Worm (Caenorhabditis elegans): Measurements from ENCODE around the gene chtb-3.
A peak's percentile ranks its signal among the peaks of the same experiment; 100 is the strongest.

Gene chtb-3

DNA sequence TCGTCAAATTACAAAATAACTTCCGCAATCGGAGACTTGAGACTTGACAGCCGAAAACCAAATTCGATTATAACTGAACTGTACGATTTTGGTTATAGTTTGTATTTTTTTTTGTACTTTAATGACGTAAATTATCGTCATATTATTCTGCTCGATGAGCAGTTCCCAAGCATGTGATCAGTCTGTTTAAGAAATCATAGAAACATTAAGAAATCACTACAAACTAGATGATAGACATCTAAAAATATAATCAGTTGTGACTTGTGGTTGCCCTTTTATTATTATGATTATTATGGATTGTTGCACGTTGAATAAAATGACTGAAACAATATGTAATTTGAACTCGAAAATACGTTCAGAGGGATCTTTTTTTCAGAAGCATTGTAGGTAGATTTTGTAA, 45.2 kb downstream of the chtb-3 start (continued):
- TF ChIP-seq lir-3 (tag; optimal IDR thresholded peaks at IDR 0.05) (no peak), hmg-1.1 (GFP tag; IDR thresholded peaks at IDR 0.05) (no peak), zip-2 (tag; optimal IDR thresholded peaks at IDR 0.05) (no peak), saeg-2 (GFP tag; IDR thresholded peaks at IDR 0.05) (no peak), unc-39 (tag; optimal IDR thresholded peaks at IDR 0.05) (no peak), lsy-2 (tag; optimal IDR thresholded peaks at IDR 0.05) (no peak), lin-1 (GFP tag; IDR thresholded peaks at IDR 0.05) (no peak), vab-7 (GFP tag; IDR thresholded peaks at IDR 0.05) (no peak), F10B5.3 (tag; optimal IDR thresholded peaks at IDR 0.05) (no peak), zip-11 (GFP tag; IDR thresholded peaks at IDR 0.05) (no peak), ces-1 (GFP tag; optimal IDR thresholded peaks at IDR 0.05) (no peak), nhr-25 (tag; optimal IDR thresholded peaks at IDR 0.05; ENCODE audit: borderline replicate concordance, insufficient read depth) (no peak), F26F4.8 (GFP tag; conservative IDR thresholded peaks at IDR 0.05) (no peak), hlh-30 (tag; optimal IDR thresholded peaks at IDR 0.05; ENCODE audit: insufficient read depth) (peak; percentile 53), nhr-77 (tag; optimal IDR thresholded peaks at IDR 0.05) (peak; percentile 62), daf-19 (GFP tag; conservative IDR thresholded peaks at IDR 0.05) (no peak), rbr-2 (tag; optimal IDR thresholded peaks at IDR 0.05) (no peak), cey-2 (tag; optimal IDR thresholded peaks at IDR 0.05; ENCODE audit: borderline replicate concordance, insufficient read depth) (no peak), dmd-9 (GFP tag; IDR thresholded peaks at IDR 0.05) (no peak), mxl-3 (GFP tag; optimal IDR thresholded peaks at IDR 0.05) (no peak), ceh-32 (tag; optimal IDR thresholded peaks at IDR 0.05; ENCODE audit: poor library complexity) (no peak), ctbp-1 (GFP tag; IDR thresholded peaks at IDR 0.05) (no peak), T26A8.4 (GFP tag; IDR thresholded peaks at IDR 0.05) (no peak), Y75B8A.6 (GFP tag; IDR thresholded peaks at IDR 0.05) (no peak), ZK546.5 (tag; optimal IDR thresholded peaks at IDR 0.05) (no peak), R02D3.7 (tag; optimal IDR thresholded peaks at IDR 0.05) (no peak), zfp-3 (GFP tag; conservative IDR thresholded peaks at IDR 0.05) (no peak), T20F7.1 (GFP tag; optimal IDR thresholded peaks at IDR 0.05) (no peak), set-16 (GFP tag; IDR thresholded peaks at IDR 0.05) (no peak), lim-7 (GFP tag; IDR thresholded peaks at IDR 0.05) (no peak), nhr-6 (tag; optimal IDR thresholded peaks at IDR 0.05) (no peak), egl-27 (tag; optimal IDR thresholded peaks at IDR 0.05) (no peak), ceh-44 (GFP tag; IDR thresholded peaks at IDR 0.05) (no peak), gei-8 (GFP tag; optimal IDR thresholded peaks at IDR 0.05) (no peak), ztf-7 (tag; optimal IDR thresholded peaks at IDR 0.05) (peak; percentile 56), nhr-28 (tag; optimal IDR thresholded peaks at IDR 0.05) (peak; percentile 96), egl-43 (GFP tag; IDR thresholded peaks at IDR 0.05) (no peak), mep-1 (tag; optimal IDR thresholded peaks at IDR 0.05) (peak; percentile 52), spr-1 (tag; optimal IDR thresholded peaks at IDR 0.05) (no peak), ceh-20 (GFP tag; IDR thresholded peaks at IDR 0.05) (no peak), lin-13 (GFP tag; optimal IDR thresholded peaks at IDR 0.05) (no peak), jun-1 (tag; optimal IDR thresholded peaks at IDR 0.05) (no peak), daf-12 (tag; optimal IDR thresholded peaks at IDR 0.05) (no peak), dmd-8 (GFP tag; IDR thresholded peaks at IDR 0.05) (no peak), ztf-11 (tag; optimal IDR thresholded peaks at IDR 0.05) (no peak), Y105C5A.15 (GFP tag; IDR thresholded peaks at IDR 0.05) (no peak), tra-1 (GFP tag; IDR thresholded peaks at IDR 0.05) (no peak; the same call in 1 of the 2 replicates), nhr-237 (tag; optimal IDR thresholded peaks at IDR 0.05) (no peak), dve-1 (tag; optimal IDR thresholded peaks at IDR 0.05; ENCODE audit: insufficient read depth) (peak; percentile 88), pqm-1 (tag; optimal IDR thresholded peaks at IDR 0.05) (no peak), attf-4 (tag; optimal IDR thresholded peaks at IDR 0.05) (no peak), nhr-42 (GFP tag; IDR thresholded peaks at IDR 0.05) (no peak)
